Fruit fly (Drosophila melanogaster) whole organism, prepupa: Measurements from ENCODE around the gene Clic.

Experiments
- CG10631 ChIP-seq: fragments of 200-800 bp; sonication (Bioruptor generic); optimal IDR thresholded peaks from 2 replicates; lab custom pipeline; 2016; ENCODE audit warnings: missing biosample characterization, missing genetic modification characterization
- CG11902 ChIP-seq: fragments of 200-800 bp; sonication (Bioruptor generic); optimal IDR thresholded peaks from 3 replicates; lab custom pipeline; 2016; ENCODE audit warnings: missing biosample characterization, missing genetic modification characterization
- CG32006 ChIP-seq: fragments of 200-800 bp; sonication (Bioruptor generic); optimal IDR thresholded peaks from 3 replicates; lab custom pipeline; 2017; ENCODE audit warnings: missing biosample characterization, mild to moderate bottlenecking, missing genetic modification characterization
- CG34406 ChIP-seq: fragments of 200-800 bp; sonication (Bioruptor generic); optimal IDR thresholded peaks from 3 replicates; lab custom pipeline; 2016; ENCODE audit warnings: missing biosample characterization, missing genetic modification characterization
- CG3919 ChIP-seq: fragments of 200-800 bp; sonication (Bioruptor generic); optimal IDR thresholded peaks from 3 replicates; lab custom pipeline; 2016; ENCODE audit warnings: missing biosample characterization, missing genetic modification characterization
- CG6854 ChIP-seq: fragments of 200-800 bp; sonication (Bioruptor generic); optimal IDR thresholded peaks from 2 replicates; lab custom pipeline; 2017; ENCODE audit warnings: missing biosample characterization, mild to moderate bottlenecking, missing genetic modification characterization
- Met ChIP-seq: fragments of 200-800 bp; sonication (Bioruptor generic); optimal IDR thresholded peaks from 3 replicates; lab custom pipeline; 2016; ENCODE audit warnings: missing biosample characterization, missing genetic modification characterization
- achi ChIP-seq: fragments of 200-800 bp; sonication (Bioruptor generic); optimal IDR thresholded peaks from 3 replicates; lab custom pipeline; 2016; ENCODE audit warnings: missing biosample characterization, missing genetic modification characterization
- dac ChIP-seq: fragments of 200-800 bp; sonication (Bioruptor generic); optimal IDR thresholded peaks from 2 replicates; lab custom pipeline; 2017; ENCODE audit warnings: missing biosample characterization, mild to moderate bottlenecking, missing genetic modification characterization
- salr ChIP-seq, 2 experiments: fragments of 200-800 bp; sonication (Bioruptor generic); optimal IDR thresholded peaks; 3 replicates each; lab custom pipeline; 2016 to 2018; ENCODE audit warnings: missing biosample characterization in 2 of 2, missing genetic modification characterization in 2 of 2, mild to moderate bottlenecking in 1 of 2
- spab ChIP-seq: fragments of 200-800 bp; sonication (Bioruptor generic); optimal IDR thresholded peaks from 2 replicates; lab custom pipeline; 2017; ENCODE audit warnings: missing biosample characterization, mild to moderate bottlenecking, missing genetic modification characterization, missing genetic modification reagents
- svp ChIP-seq: fragments of 200-800 bp; sonication (Bioruptor generic); peaks from one replicate; lab custom pipeline; 2016; ENCODE audit warnings: missing biosample characterization, missing genetic modification characterization

dm6 chrX:13845728-13846127, 23.6 kb upstream of the Clic start, which contains the start of gene AMPdeam:
- TF ChIP-seq CG6854 (GFP tag; lab: Kevin White, UChicago) (no peak), dac (no peak), CG11902 (no peak), CG3919 (GFP tag; lab: Kevin White, UChicago) (no peak), CG10631 (GFP tag; lab: Kevin White, UChicago) (no peak), Met (GFP tag; lab: Kevin White, UChicago) (no peak), achi (GFP tag; lab: Kevin White, UChicago) (no peak), CG32006 (GFP tag; lab: Kevin White, UChicago) (no peak), spab (GFP tag; lab: Kevin White, UChicago) (no peak), svp (GFP tag; lab: Kevin White, UChicago) (peak; percentile 66), salr (GFP tag; optimal IDR thresholded peaks at IDR 0.05; lab: Kevin White, UChicago) (no peak), CG34406 (GFP tag; lab: Kevin White, UChicago) (no peak)
